Worm (Caenorhabditis elegans) whole organism, young adult: ENCODE measurements around the gene T04A6.3.

Experiments used
- B0035.1 ChIP-seq: sonication (generic microtip); optimal IDR thresholded peaks from 2 replicates; lab custom pipeline; 2016; ENCODE audit warnings: missing genetic modification characterization, mild to moderate bottlenecking, missing compliant biosample characterization, missing genotype, missing genetic modification reagents
- F23B12.7 ChIP-seq: sonication (generic microtip); optimal IDR thresholded peaks from 2 replicates; lab custom pipeline; 2017; ENCODE audit warnings: missing genetic modification characterization, mild to moderate bottlenecking, missing compliant biosample characterization, antibody characterized with exemption, moderate library complexity; ENCODE audit not compliant: insufficient read depth
- F33H1.4 ChIP-seq: fragments of 200-800 bp; sonication (Bioruptor generic); IDR thresholded peaks from 2 replicates; pipeline ENCODE4 v1.3.6; 2022; ENCODE audit warnings: missing genetic modification reagents, missing genetic modification characterization, missing compliant biosample characterization
- F49E8.2 ChIP-seq: sonication (generic microtip); optimal IDR thresholded peaks from 3 replicates; lab custom pipeline; 2017; ENCODE audit warnings: missing genetic modification characterization, mild to moderate bottlenecking, missing compliant biosample characterization, antibody characterized with exemption, moderate library complexity; ENCODE audit not compliant: insufficient read depth
- F52B5.7 ChIP-seq: sonication (generic microtip); optimal IDR thresholded peaks from 2 replicates; lab custom pipeline; 2016; ENCODE audit warnings: mild to moderate bottlenecking, missing genetic modification characterization, missing compliant biosample characterization
- F57C9.4 ChIP-seq: sonication (generic microtip); optimal IDR thresholded peaks from 2 replicates; lab custom pipeline; 2017; ENCODE audit warnings: mild to moderate bottlenecking, missing genetic modification characterization, missing compliant biosample characterization
- Y56A3A.18 ChIP-seq: fragments of 200-800 bp; sonication (Bioruptor generic); IDR thresholded peaks from 2 replicates; pipeline ENCODE4 v1.3.6; 2022; ENCODE audit warnings: missing genetic modification reagents, missing genetic modification characterization, missing compliant biosample characterization
- Y95B8A.8 ChIP-seq: fragments of 200-800 bp; sonication (Bioruptor generic); IDR thresholded peaks from 2 replicates; pipeline ENCODE4 v1.3.6; 2022; ENCODE audit warnings: missing genetic modification reagents, missing genetic modification characterization, missing compliant biosample characterization
- attf-3 ChIP-seq: fragments of 200-800 bp; sonication (Bioruptor generic); conservative IDR thresholded peaks from 2 replicates; pipeline ENCODE4 v1.3.6; 2022; ENCODE audit warnings: missing genetic modification reagents, missing genetic modification characterization, missing compliant biosample characterization
- cebp-2 ChIP-seq: fragments of 200-800 bp; sonication (Bioruptor generic); IDR thresholded peaks from 2 replicates; pipeline ENCODE4 v1.3.6; 2022; ENCODE audit warnings: missing genetic modification characterization, missing compliant biosample characterization
- ceh-100 ChIP-seq: fragments of 200-800 bp; sonication (Bioruptor generic); IDR thresholded peaks from 2 replicates; pipeline ENCODE4 v1.3.6; 2022; ENCODE audit warnings: missing genetic modification reagents, missing genetic modification characterization, missing compliant biosample characterization
- ceh-79 ChIP-seq: sonication (generic microtip); optimal IDR thresholded peaks from 2 replicates; lab custom pipeline; 2017; ENCODE audit warnings: mild to moderate bottlenecking, missing genetic modification characterization, missing compliant biosample characterization
- dpff-1 ChIP-seq: sonication (generic microtip); optimal IDR thresholded peaks from 2 replicates; lab custom pipeline; 2017; ENCODE audit warnings: mild to moderate bottlenecking, missing genetic modification characterization, missing compliant biosample characterization
- egl-18 ChIP-seq: fragments of 200-800 bp; sonication (Bioruptor generic); IDR thresholded peaks from 2 replicates; pipeline ENCODE4 v1.3.6; 2022; ENCODE audit warnings: missing genetic modification reagents, missing genetic modification characterization, missing compliant biosample characterization
- egl-44 ChIP-seq: fragments of 200-800 bp; sonication (Bioruptor generic); IDR thresholded peaks from 2 replicates; pipeline ENCODE4 v1.3.6; 2022; ENCODE audit warnings: missing genetic modification reagents, missing genetic modification characterization, missing compliant biosample characterization
- egrh-3 ChIP-seq: fragments of 200-800 bp; sonication (Bioruptor generic); IDR thresholded peaks from 2 replicates; pipeline ENCODE4 v1.3.6; 2022; ENCODE audit warnings: missing genetic modification reagents, missing genetic modification characterization, missing compliant biosample characterization
- hlh-12 ChIP-seq: sonication (generic microtip); optimal IDR thresholded peaks from 2 replicates; lab custom pipeline; 2016; ENCODE audit warnings: missing genetic modification characterization, missing compliant biosample characterization
- hsf-1 ChIP-seq: fragments of 200-800 bp; sonication (Bioruptor generic); IDR thresholded peaks from 2 replicates; pipeline ENCODE4 v1.3.6; 2022; ENCODE audit warnings: missing genetic modification reagents, missing genetic modification characterization, missing compliant biosample characterization
- lag-1 ChIP-seq: fragments of 200-800 bp; sonication (Bioruptor generic); IDR thresholded peaks from 2 replicates; pipeline ENCODE4 v1.3.6; 2022; ENCODE audit warnings: missing genetic modification reagents, missing genetic modification characterization, missing compliant biosample characterization
- let-607 ChIP-seq, 2 experiments: fragments of 200-800 bp in 1 of 2; sonication (Bioruptor generic) in 1 of 2; sonication (generic microtip) in 1 of 2; optimal IDR thresholded peaks; 2 replicates each; lab custom pipeline; 2016 to 2018; ENCODE audit warnings: mild to moderate bottlenecking in 2 of 2, missing compliant biosample characterization in 2 of 2, missing genetic modification characterization in 2 of 2, moderate library complexity in 2 of 2, missing genotype in 1 of 2
- lin-26 ChIP-seq: fragments of 200-800 bp; sonication (Bioruptor generic); IDR thresholded peaks from 2 replicates; pipeline ENCODE4 v1.3.6; 2022; ENCODE audit warnings: missing genetic modification reagents, missing genetic modification characterization, missing compliant biosample characterization
- lsl-1 ChIP-seq: fragments of 200-800 bp; sonication (Bioruptor generic); optimal IDR thresholded peaks from 2 replicates; lab custom pipeline; 2018; ENCODE audit warnings: mild to moderate bottlenecking, missing genetic modification characterization, moderate library complexity, missing compliant biosample characterization
- mel-28 ChIP-seq: sonication (generic microtip); optimal IDR thresholded peaks from 2 replicates; lab custom pipeline; 2016; ENCODE audit warnings: borderline replicate concordance, mild to moderate bottlenecking, missing genetic modification characterization, missing compliant biosample characterization
- mes-4 ChIP-seq: sonication (generic microtip); optimal IDR thresholded peaks from 2 replicates; lab custom pipeline; 2016; ENCODE audit warnings: missing genotype, missing genetic modification characterization, missing compliant biosample characterization
- nfya-1 ChIP-seq: sonication (generic microtip); optimal IDR thresholded peaks from 2 replicates; lab custom pipeline; 2017; ENCODE audit warnings: antibody characterized with exemption, missing compliant biosample characterization, missing genetic modification characterization, borderline replicate concordance; ENCODE audit not compliant: insufficient read depth
- nhr-80 ChIP-seq: sonication (generic microtip); optimal IDR thresholded peaks from 2 replicates; lab custom pipeline; 2016; ENCODE audit warnings: missing genetic modification characterization, missing compliant biosample characterization
- rcor-1 ChIP-seq: fragments of 200-800 bp; sonication (Bioruptor generic); IDR thresholded peaks from 2 replicates; pipeline ENCODE4 v1.3.6; 2022; ENCODE audit warnings: missing genetic modification reagents, missing genetic modification characterization, missing compliant biosample characterization
- rec-8 ChIP-seq, 2 experiments: sonication (generic microtip); optimal IDR thresholded peaks; 2 replicates each; lab custom pipeline; 2016; ENCODE audit warnings: mild to moderate bottlenecking in 2 of 2, missing genetic modification characterization in 2 of 2, missing genetic modification reagents in 2 of 2, missing genotype in 2 of 2, missing biosample characterization in 1 of 2, missing compliant biosample characterization in 1 of 2, moderate library complexity in 1 of 2
- rpc-1 ChIP-seq, 2 experiments: fragments of 150-350 bp in 1 of 2; sonication (generic microtip) in 1 of 2; optimal IDR thresholded peaks; 2 replicates each; lab custom pipeline; 2014 to 2018; ENCODE audit warnings: missing biosample characterization in 1 of 2, missing genetic modification characterization in 1 of 2, missing genetic modification reagents in 1 of 2, missing genotype in 1 of 2
- somi-1 ChIP-seq: fragments of 200-800 bp; sonication (Bioruptor generic); optimal IDR thresholded peaks from 2 replicates; lab custom pipeline; 2018; ENCODE audit warnings: mild to moderate bottlenecking, missing genetic modification characterization, missing compliant biosample characterization
- tbx-9 ChIP-seq: sonication (generic microtip); optimal IDR thresholded peaks from 2 replicates; lab custom pipeline; 2016; ENCODE audit warnings: borderline replicate concordance, missing genetic modification characterization, inconsistent platforms, missing compliant biosample characterization
- xnd-1 ChIP-seq: sonication (generic microtip); optimal IDR thresholded peaks from 2 replicates; lab custom pipeline; 2016; ENCODE audit warnings: missing genotype, missing genetic modification reagents, missing genetic modification characterization, missing compliant biosample characterization
- zfh-2 ChIP-seq: fragments of 200-800 bp; sonication (Bioruptor generic); conservative IDR thresholded peaks from 2 replicates; pipeline ENCODE4 v1.3.6; 2022; ENCODE audit warnings: missing genetic modification reagents, missing genetic modification characterization, missing compliant biosample characterization
- ztf-26 ChIP-seq: sonication (generic microtip); optimal IDR thresholded peaks from 2 replicates; lab custom pipeline; 2017; ENCODE audit warnings: missing genetic modification characterization, missing compliant biosample characterization

Gene T04A6.3

DNA sequence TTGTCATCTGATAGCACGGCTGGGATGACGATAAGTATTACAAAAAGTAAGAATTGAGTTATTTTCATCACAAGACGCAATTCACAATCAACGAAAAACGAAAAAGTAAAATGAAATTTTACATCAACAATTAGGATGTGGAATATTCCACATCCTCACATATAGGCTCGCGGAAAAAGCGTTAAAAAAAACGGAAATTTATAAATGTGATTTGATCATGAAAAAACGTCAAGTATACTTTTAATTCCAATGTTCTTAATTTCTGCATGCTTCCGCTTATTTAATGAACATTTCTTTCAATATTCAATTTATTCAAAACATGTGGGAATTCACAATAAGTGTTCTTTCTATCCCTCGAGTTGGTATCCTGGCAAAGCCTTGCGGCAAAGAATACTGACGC is at the start of gene T04A6.3:
Gene T04A6.3, minus strand, starts transcription at position 101 of the 400 bp plus-strand sequence.
- no peak for TF ChIP-seq F52B5.7 (tag; lab: Kevin White, UChicago)
- TF ChIP-seq dpff-1 = no peak
- no peak for TF ChIP-seq ztf-26 (tag; lab: Kevin White, UChicago)
- no peak for TF ChIP-seq mes-4
- TF ChIP-seq ceh-100 (GFP tag; lab: Robert Waterston, UW) = no peak
- no peak for TF ChIP-seq rpc-1 (optimal IDR thresholded peaks at IDR 0.05; lab: Kevin White, UChicago)
- no peak for TF ChIP-seq rpc-1 (tag; optimal IDR thresholded peaks at IDR 0.05; lab: Kevin White, UChicago)
- TF ChIP-seq F23B12.7 (tag; lab: Kevin White, UChicago) = no peak
- TF ChIP-seq cebp-2 (GFP tag; lab: Robert Waterston, UW) = no peak
- TF ChIP-seq F33H1.4 (GFP tag; lab: Robert Waterston, UW) = no peak
- TF ChIP-seq hsf-1 (GFP tag; lab: Robert Waterston, UW) = no peak
- no peak for TF ChIP-seq nhr-80
- TF ChIP-seq lsl-1 (GFP tag; lab: Kevin White, UChicago) = no peak
- no peak for TF ChIP-seq hlh-12 (tag; lab: Kevin White, UChicago)
- TF ChIP-seq let-607 (tag; optimal IDR thresholded peaks at IDR 0.05; lab: Kevin White, UChicago) = no peak
- TF ChIP-seq lag-1 = no peak
- no peak for TF ChIP-seq egl-44 (GFP tag; lab: Robert Waterston, UW)
- no peak for TF ChIP-seq xnd-1 (tag; lab: Kevin White, UChicago)
- TF ChIP-seq tbx-9 (tag; lab: Kevin White, UChicago) = no peak

DNA sequence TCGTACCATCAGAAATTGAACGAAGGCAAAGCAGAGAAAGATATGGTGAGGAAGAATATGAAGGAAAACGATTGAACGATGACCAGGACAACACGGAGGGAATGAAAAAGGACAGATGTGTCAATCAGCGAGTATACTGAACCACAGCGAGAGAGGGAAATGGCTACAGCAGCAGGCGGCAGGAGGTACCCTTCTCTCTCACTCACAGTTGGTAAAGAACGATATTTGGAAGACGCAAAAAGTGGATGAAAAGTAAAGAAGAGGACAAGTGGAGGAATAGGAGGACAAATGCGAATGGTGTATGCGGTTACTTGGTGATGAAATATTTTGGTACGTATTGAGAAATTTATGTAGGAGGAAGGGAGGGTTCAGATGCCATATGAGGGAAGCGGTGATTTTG is 48.4 kb upstream of the T04A6.3 start, which contains the start of gene ZK783.7:
Gene ZK783.7, plus strand, starts transcription at position 246 of the 400 bp plus-strand sequence.
- TF ChIP-seq attf-3 (GFP tag; lab: Robert Waterston, UW) = no peak
- TF ChIP-seq F49E8.2 (tag; lab: Kevin White, UChicago) = no peak
- no peak for TF ChIP-seq ceh-79 (tag; lab: Kevin White, UChicago)
- no peak for TF ChIP-seq tbx-9 (tag; lab: Kevin White, UChicago)
- TF ChIP-seq F23B12.7 (tag; lab: Kevin White, UChicago) = no peak
- TF ChIP-seq rcor-1 (GFP tag; lab: Robert Waterston, UW) = no peak
- TF ChIP-seq egrh-3 (GFP tag; lab: Robert Waterston, UW) = no peak
- TF ChIP-seq mel-28 (tag; lab: Kevin White, UChicago) = no peak
- no peak for TF ChIP-seq B0035.1 (tag; lab: Kevin White, UChicago)

DNA sequence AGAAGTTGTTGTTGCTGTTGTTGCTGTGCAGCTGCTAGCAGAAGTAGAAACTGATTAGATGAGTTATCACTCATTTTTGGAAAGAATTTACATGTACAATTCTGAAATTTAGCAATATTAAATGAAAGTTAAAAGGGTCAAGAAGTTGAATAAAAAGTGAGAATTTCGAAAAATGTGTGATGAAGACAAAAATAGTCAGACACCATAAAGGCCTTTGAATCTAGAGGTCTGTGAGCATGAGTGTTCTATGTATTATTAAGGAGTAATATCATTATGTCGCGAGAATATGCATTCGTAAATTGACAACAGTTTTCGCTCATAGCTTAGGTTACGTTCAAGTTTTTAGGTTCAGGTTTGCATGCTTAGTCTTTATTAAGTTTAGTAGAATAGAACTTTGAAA is 47.8 kb upstream of the T04A6.3 start, which contains the start of gene baz-2:
Gene baz-2, minus strand, starts transcription at position 101 of the 400 bp plus-strand sequence.
- TF ChIP-seq dpff-1 (no peak), Y95B8A.8 (GFP tag; lab: Robert Waterston, UW) (no peak), Y56A3A.18 (GFP tag; lab: Robert Waterston, UW) (no peak), nfya-1 (tag; lab: Kevin White, UChicago) (no peak), rec-8 (tag; optimal IDR thresholded peaks at IDR 0.05; lab: Kevin White, UChicago) (no peak), somi-1 (GFP tag; lab: Kevin White, UChicago) (no peak), ceh-79 (tag; lab: Kevin White, UChicago) (no peak), egl-18 (GFP tag; lab: Robert Waterston, UW) (no peak), F33H1.4 (GFP tag; lab: Robert Waterston, UW) (no peak)
- TF ChIP-seq, all 124 proteins: peak for 0

DNA sequence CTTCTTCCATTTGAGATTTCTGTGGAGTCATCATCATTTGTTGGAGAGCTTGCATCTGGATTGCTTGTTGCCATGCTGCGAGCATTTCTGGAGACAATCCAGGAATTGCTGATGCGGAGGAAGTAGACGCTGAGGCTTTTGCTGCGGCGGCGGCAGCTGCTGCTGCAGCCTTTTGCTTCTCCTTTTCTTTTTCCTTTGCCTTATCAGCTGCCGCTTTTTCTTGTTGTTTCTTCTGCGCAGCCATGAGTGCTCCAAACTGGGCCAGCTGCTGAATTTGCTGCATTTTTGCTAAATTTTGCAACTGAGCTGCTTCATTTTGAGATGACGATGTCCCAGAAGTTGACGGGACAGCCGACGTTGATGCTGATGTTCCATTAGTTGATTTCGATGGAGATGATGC is 47.4 kb upstream of the T04A6.3 start:
- TF ChIP-seq zfh-2 (peak; percentile 53), egrh-3 (GFP tag; lab: Robert Waterston, UW) (0 out of 2 replicates have a peak, but pooled peaks have one; percentile 18), F57C9.4 (no peak), lin-26 (0 out of 2 replicates have a peak, but pooled peaks have one; percentile 28)
